Fruit fly (Drosophila melanogaster) whole organism, embryonic: ENCODE measurements around the gene CG42540.

ENCODE experiments used
- CG17385 ChIP-seq: fragments of 200-800 bp; sonication (Bioruptor generic); optimal IDR thresholded peaks from 3 replicates; lab custom pipeline; 2018; ENCODE audit warnings: missing biosample characterization, mild to moderate bottlenecking, missing genetic modification characterization
- CG2120 ChIP-seq: fragments of 200-800 bp; sonication (Bioruptor generic); optimal IDR thresholded peaks from 3 replicates; lab custom pipeline; 2016; ENCODE audit warnings: missing biosample characterization, missing genetic modification characterization
- CG2678 ChIP-seq: fragments of 200-800 bp; sonication (Bioruptor generic); optimal IDR thresholded peaks from 3 replicates; lab custom pipeline; 2019; ENCODE audit warnings: missing biosample characterization, mild to moderate bottlenecking, missing genetic modification characterization, moderate library complexity
- CG6175 ChIP-seq: fragments of 200-800 bp; sonication (Bioruptor generic); IDR thresholded peaks from 3 replicates; pipeline ENCODE4 v1.3.6; 2022; ENCODE audit warnings: missing biosample characterization, missing genetic modification characterization
- CG9876 ChIP-seq: fragments of 200-800 bp; sonication (Bioruptor generic); optimal IDR thresholded peaks from 2 replicates; lab custom pipeline; 2016; ENCODE audit warnings: missing biosample characterization, missing genetic modification characterization
- Lpt ChIP-seq: fragments of >200 bp; optimal IDR thresholded peaks from 2 replicates; lab custom pipeline; 2018; ENCODE audit warnings: missing biosample characterization, missing genetic modification characterization
- NfI ChIP-seq: fragments of 200-800 bp; sonication (Bioruptor generic); optimal IDR thresholded peaks from 3 replicates; lab custom pipeline; 2018; ENCODE audit warnings: missing biosample characterization, mild to moderate bottlenecking, missing genetic modification characterization, moderate library complexity
- Oaz ChIP-seq: fragments of 200-800 bp; sonication (Bioruptor generic); IDR thresholded peaks from 2 replicates; pipeline ENCODE4 v1.3.6; 2022; ENCODE audit warnings: missing biosample characterization, missing genetic modification characterization
- fd102C ChIP-seq: fragments of 200-800 bp; sonication (Bioruptor generic); optimal IDR thresholded peaks from 2 replicates; lab custom pipeline; 2018; ENCODE audit warnings: missing biosample characterization, mild to moderate bottlenecking, missing genetic modification characterization, moderate library complexity
- gsb ChIP-seq: fragments of 200-800 bp; sonication (Bioruptor generic); IDR thresholded peaks from 2 replicates; pipeline ENCODE4 v1.3.6; 2022; ENCODE audit warnings: missing biosample characterization, missing genetic modification characterization
- pfk ChIP-seq: fragments of 200-800 bp; sonication (Bioruptor generic); optimal IDR thresholded peaks from 2 replicates; lab custom pipeline; 2018; ENCODE audit warnings: missing biosample characterization, mild to moderate bottlenecking, missing genetic modification characterization, moderate library complexity

dm6 chr3L:4519417-4519931 lies 36.4 kb upstream of the CG42540 start:
- TF ChIP-seq Oaz (GFP tag; lab: Robert Waterston, UW) (no peak), CG17385 (GFP tag; lab: Kevin White, UChicago) (no peak), gsb (GFP tag; lab: Robert Waterston, UW) (no peak), CG2120 (no peak), CG6175 (GFP tag; lab: Robert Waterston, UW) (no peak), CG2678 (no peak), pfk (GFP tag; lab: Kevin White, UChicago) (no peak), CG9876 (GFP tag; lab: Kevin White, UChicago) (no peak), fd102C (GFP tag; lab: Kevin White, UChicago) (no peak), NfI (GFP tag; lab: Kevin White, UChicago) (no peak), Lpt (no peak)
